Worm (Caenorhabditis elegans): ENCODE data around the gene C54C6.7.

The C54C6.7 gene

DNA sequence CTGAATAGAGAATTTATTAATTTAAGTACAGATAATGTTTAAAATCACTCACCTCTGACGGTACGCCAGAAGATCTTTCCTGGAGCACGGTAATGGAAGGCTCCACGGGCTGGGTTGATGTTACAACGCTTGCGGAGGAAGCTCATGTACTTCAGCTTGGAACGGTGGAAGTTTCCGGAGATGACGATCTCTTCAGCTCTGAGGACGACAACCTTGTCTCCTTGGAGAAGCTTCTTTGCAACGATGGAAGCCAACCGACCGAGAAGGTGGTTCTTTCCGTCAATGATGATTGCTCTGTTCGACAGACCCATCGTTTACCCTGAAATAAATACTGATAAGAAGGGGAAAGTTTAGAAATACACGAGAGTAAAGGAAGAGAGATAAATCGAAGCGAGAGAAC is 42.9 kb downstream of the C54C6.7 start, which contains the start of gene rpl-16 (continued):
- TF ChIP-seq set-16 (GFP tag; IDR thresholded peaks at IDR 0.05) (peak; percentile 29; the same call in 1 of the 2 replicates), F49E8.2 (tag; optimal IDR thresholded peaks at IDR 0.05; ENCODE audit: borderline replicate concordance) (no peak), vab-7 (GFP tag; IDR thresholded peaks at IDR 0.05) (peak; percentile 22; the same call in 1 of the 2 replicates), ceh-28 (tag; optimal IDR thresholded peaks at IDR 0.05) (no peak), D1046.2 (GFP tag; IDR thresholded peaks at IDR 0.05) (no peak), zip-2 (tag; optimal IDR thresholded peaks at IDR 0.05) (no peak), pqm-1 (tag; optimal IDR thresholded peaks at IDR 0.05) (no peak), sdz-12 (GFP tag; optimal IDR thresholded peaks at IDR 0.05) (no peak), egl-43 (GFP tag; IDR thresholded peaks at IDR 0.05) (no peak), nhr-48 (tag; optimal IDR thresholded peaks at IDR 0.05) (no peak)

DNA sequence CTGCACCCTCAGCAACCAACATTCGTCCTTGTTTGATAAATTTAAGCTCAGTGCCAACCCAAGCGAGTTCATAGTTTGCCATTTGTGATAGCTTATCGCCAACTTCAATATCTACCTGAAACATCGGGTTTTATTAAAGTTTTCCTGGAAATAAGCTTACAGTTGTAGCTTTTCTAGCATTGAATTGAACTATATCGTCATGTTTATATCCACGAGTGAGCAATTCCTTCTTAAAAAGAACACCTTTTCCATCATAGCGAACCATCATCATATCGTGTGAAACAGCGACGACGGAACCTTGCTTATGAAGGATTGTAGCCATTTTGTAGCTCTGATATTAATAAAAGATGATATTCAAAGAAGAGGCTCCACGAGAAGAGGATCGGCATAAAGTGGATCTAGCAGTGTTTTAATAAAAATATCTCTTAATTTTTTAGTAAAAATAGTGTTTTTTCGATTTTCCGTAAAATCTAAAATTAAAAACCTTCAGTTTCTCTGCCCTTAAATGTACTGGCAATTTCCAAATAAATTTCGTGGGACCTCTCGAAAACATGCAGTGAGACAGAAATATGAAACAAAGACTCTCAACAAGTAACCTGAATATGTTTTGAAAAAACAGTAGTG is 43.9 kb downstream of the C54C6.7 start, which contains the start of gene M01F1.8:
TSS of gene M01F1.8 (minus strand) at position 335 of the 624 bp plus-strand sequence.
- TF ChIP-seq unc-130 (GFP tag; optimal IDR thresholded peaks at IDR 0.05) (no peak), snpc-1.2 (GFP tag; IDR thresholded peaks at IDR 0.05) (peak; percentile 29; the same call in 1 of the 2 replicates), F49E8.2 (tag; optimal IDR thresholded peaks at IDR 0.05; ENCODE audit: borderline replicate concordance) (peak; percentile 46), Y105C5A.15 (GFP tag; IDR thresholded peaks at IDR 0.05) (0 out of 2 replicates have a peak, but pooled peaks have one; percentile 28), ZK546.5 (tag; optimal IDR thresholded peaks at IDR 0.05) (no peak), lin-38 (GFP tag; IDR thresholded peaks at IDR 0.05) (peak; percentile 61), daf-19 (GFP tag; conservative IDR thresholded peaks at IDR 0.05) (0 out of 2 replicates have a peak, but pooled peaks have one; percentile 23), daf-16 (GFP tag; optimal IDR thresholded peaks at IDR 0.05) (peak in 1 of 2 experiments; percentile 11), daf-16 (tag; optimal IDR thresholded peaks at IDR 0.05) (peak; percentile 3), lin-1 (GFP tag; IDR thresholded peaks at IDR 0.05) (no peak), F10B5.3 (tag; optimal IDR thresholded peaks at IDR 0.05) (peak; percentile 54), unc-62 (GFP tag; optimal IDR thresholded peaks at IDR 0.05 in 1 of 2) (peak in 1 of 2 experiments; percentile 77), unc-62 (tag; optimal IDR thresholded peaks at IDR 0.05) (no peak)

DNA sequence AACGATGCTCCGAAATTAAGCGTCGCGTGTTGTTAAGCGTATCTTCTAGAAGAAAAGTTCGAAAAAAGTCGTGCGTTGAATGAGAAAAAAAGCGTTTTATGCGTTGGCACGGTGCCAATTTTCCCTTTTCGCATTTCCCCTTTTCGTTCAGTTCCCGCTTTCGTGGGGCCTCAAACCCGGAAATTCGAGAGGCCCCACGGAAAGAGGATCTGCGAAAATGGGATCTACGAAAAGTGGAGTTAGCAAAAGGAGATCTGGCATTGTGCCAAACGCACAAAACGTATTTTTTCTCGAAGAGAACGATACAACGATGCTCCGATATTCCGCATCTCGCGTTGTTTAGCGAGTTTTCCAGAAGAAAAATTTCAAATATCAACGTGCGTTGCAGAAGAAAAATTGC is 46.4 kb downstream of the C54C6.7 start:
- 0 out of 2 replicates have a peak, but pooled peaks have one; percentile 32 for TF ChIP-seq egl-43 (GFP tag; IDR thresholded peaks at IDR 0.05)
- TF ChIP-seq F49E8.2 (tag; optimal IDR thresholded peaks at IDR 0.05; ENCODE audit: borderline replicate concordance), result peak; percentile 3
- TF ChIP-seq aha-1 (tag), result peak; percentile 45
- peak; percentile 71 for TF ChIP-seq lin-38 (GFP tag; IDR thresholded peaks at IDR 0.05)
- TF ChIP-seq duxl-1 (tag; optimal IDR thresholded peaks at IDR 0.05; ENCODE audit: poor library complexity), result no peak
- TF ChIP-seq ceh-44 (GFP tag; IDR thresholded peaks at IDR 0.05), result peak; percentile 54; the same call in 1 of the 2 replicates
- TF ChIP-seq hif-1 (tag; optimal IDR thresholded peaks at IDR 0.05), result peak in 1 of 2 experiments; percentile 71
- TF ChIP-seq Y48G9A.11 (GFP tag; IDR thresholded peaks at IDR 0.05), result peak; percentile 85
- TF ChIP-seq ZK337.2 (GFP tag; IDR thresholded peaks at IDR 0.05), result peak; percentile 22; the same call in 1 of the 2 replicates
- no peak for TF ChIP-seq jun-1 (tag; optimal IDR thresholded peaks at IDR 0.05)
- no peak for TF ChIP-seq R02D3.7 (tag; optimal IDR thresholded peaks at IDR 0.05)
- TF ChIP-seq snpc-4 (tag; optimal IDR thresholded peaks at IDR 0.05), result no peak
- TF ChIP-seq dmd-6 (GFP tag; IDR thresholded peaks at IDR 0.05), result peak; percentile 37; the same call in 1 of the 2 replicates
- TF ChIP-seq vab-7 (GFP tag; IDR thresholded peaks at IDR 0.05), result peak; percentile 72
- no peak for TF ChIP-seq nhr-11 (tag; optimal IDR thresholded peaks at IDR 0.05)
- 0 out of 2 replicates have a peak, but pooled peaks have one; percentile 45 for TF ChIP-seq dmd-9 (GFP tag; IDR thresholded peaks at IDR 0.05)
- peak; percentile 89 for TF ChIP-seq mes-2 (tag; optimal IDR thresholded peaks at IDR 0.05; ENCODE audit: poor library complexity, severe bottlenecking)
- peak; percentile 23 for TF ChIP-seq rbr-2 (tag; optimal IDR thresholded peaks at IDR 0.05)
- TF ChIP-seq hmg-1.1 (GFP tag; IDR thresholded peaks at IDR 0.05), result peak; percentile 51; the same call in 1 of the 2 replicates
- 0 out of 2 replicates have a peak, but pooled peaks have one; percentile 22 for TF ChIP-seq D1046.2 (GFP tag; IDR thresholded peaks at IDR 0.05)
- TF ChIP-seq snpc-1.2 (GFP tag; IDR thresholded peaks at IDR 0.05), result no peak
- no peak for TF ChIP-seq mep-1 (tag; optimal IDR thresholded peaks at IDR 0.05)
- TF ChIP-seq ceh-20 (GFP tag; IDR thresholded peaks at IDR 0.05), result peak; percentile 78
- peak; percentile 42 for TF ChIP-seq T20F7.1 (GFP tag; optimal IDR thresholded peaks at IDR 0.05)
- peak; percentile 56; the same call in 1 of the 2 replicates for TF ChIP-seq arid-1 (GFP tag; conservative IDR thresholded peaks at IDR 0.05)
- TF ChIP-seq lim-7 (GFP tag; IDR thresholded peaks at IDR 0.05), result peak; percentile 48; the same call in 1 of the 2 replicates
- TF ChIP-seq php-3 (GFP tag; IDR thresholded peaks at IDR 0.05), result no peak
- TF ChIP-seq unc-130 (GFP tag; optimal IDR thresholded peaks at IDR 0.05), result peak; percentile 61
- TF ChIP-seq gei-8 (GFP tag; optimal IDR thresholded peaks at IDR 0.05), result no peak

Measured in whole organism, L4 larva.